Fruit fly (Drosophila melanogaster): ENCODE results near the gene CG32214.

DNA sequence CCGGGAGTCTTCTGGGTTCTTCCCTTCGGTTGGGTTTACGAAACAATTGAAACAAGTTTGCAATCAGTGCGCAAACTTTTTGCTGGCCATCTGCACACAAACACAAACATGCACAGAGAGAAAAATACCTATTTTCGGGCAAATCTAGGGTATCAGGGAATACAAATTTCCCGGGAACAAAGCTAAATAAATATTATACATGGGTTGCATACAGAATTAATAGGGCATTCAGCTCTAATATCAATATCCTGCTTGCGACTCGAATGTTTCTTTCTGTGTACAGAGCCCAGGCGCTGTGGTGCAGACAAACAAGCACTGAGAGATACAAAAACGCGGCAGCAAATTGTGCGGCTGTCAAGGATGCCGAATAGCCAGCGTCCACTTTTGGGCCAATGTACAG, 23.1 kb upstream of the CG32214 start:
- TF ChIP-seq CG8478 (optimal IDR thresholded peaks at IDR 0.05) (no peak), CTCF (optimal IDR thresholded peaks at IDR 0.05) (no peak)
